Fruit fly (Drosophila melanogaster): ENCODE measurements around the gene Tmtc2.

dm6 chr2L:918738-919137, 3.9 kb upstream of the Tmtc2 start:
- TF ChIP-seq Hr38 (GFP tag; optimal IDR thresholded peaks at IDR 0.05) (no peak), acj6 (GFP tag; optimal IDR thresholded peaks at IDR 0.05) (no peak), OdsH (GFP tag; optimal IDR thresholded peaks at IDR 0.05) (no peak), CG8632 (GFP tag; optimal IDR thresholded peaks at IDR 0.05) (no peak), CG31627 (GFP tag; optimal IDR thresholded peaks at IDR 0.05) (no peak), Hr39 (GFP tag; optimal IDR thresholded peaks at IDR 0.05) (no peak)

Measured in whole organism, prepupa.